Fruit fly (Drosophila melanogaster) whole organism, embryonic: ENCODE data around the gene CG13894.

Experiments used
- Bteb2 ChIP-seq: fragments of 200-800 bp; sonication (Bioruptor generic); optimal IDR thresholded peaks from 2 replicates; lab custom pipeline; 2016; ENCODE audit warnings: missing biosample characterization, missing genetic modification characterization
- CG1024 ChIP-seq: fragments of 200-800 bp; sonication (Bioruptor generic); IDR thresholded peaks from 2 replicates; pipeline ENCODE4 v1.3.6; 2022; ENCODE audit warnings: missing biosample characterization, missing genetic modification characterization
- CG11247 ChIP-seq: fragments of 200-800 bp; sonication (Bioruptor generic); IDR thresholded peaks from 2 replicates; pipeline ENCODE4 v1.3.6; 2022; ENCODE audit warnings: missing biosample characterization, missing genetic modification characterization
- CG13123 ChIP-seq: fragments of 200-800 bp; sonication (Bioruptor generic); optimal IDR thresholded peaks from 2 replicates; lab custom pipeline; 2016; ENCODE audit warnings: missing biosample characterization, missing genetic modification characterization
- CG14014 ChIP-seq: fragments of 200-800 bp; sonication (Bioruptor generic); IDR thresholded peaks from 2 replicates; pipeline ENCODE4 v1.3.6; 2022; ENCODE audit warnings: missing biosample characterization, missing genetic modification characterization
- CG15269 ChIP-seq: fragments of 200-800 bp; sonication (Bioruptor generic); optimal IDR thresholded peaks from 2 replicates; lab custom pipeline; 2018; ENCODE audit warnings: missing biosample characterization, mild to moderate bottlenecking, missing genetic modification characterization, moderate library complexity
- CG1603 ChIP-seq: fragments of 200-800 bp; sonication (Bioruptor generic); optimal IDR thresholded peaks from 2 replicates; lab custom pipeline; 2019; ENCODE audit warnings: missing biosample characterization, mild to moderate bottlenecking, missing genetic modification characterization, moderate library complexity
- CG16813 ChIP-seq: fragments of 200-800 bp; sonication (Bioruptor generic); IDR thresholded peaks from 3 replicates; pipeline ENCODE4 v1.3.6; 2022; ENCODE audit warnings: missing biosample characterization, missing genetic modification characterization; ENCODE audit not compliant: partially characterized antibody
- CG18476 ChIP-seq: fragments of 200-800 bp; sonication (Bioruptor generic); optimal IDR thresholded peaks from 2 replicates; lab custom pipeline; 2016; ENCODE audit warnings: missing biosample characterization, mild to moderate bottlenecking, missing genetic modification characterization
- CG2202 ChIP-seq: fragments of 200-800 bp; sonication (Bioruptor generic); optimal IDR thresholded peaks from 2 replicates; lab custom pipeline; 2018; ENCODE audit warnings: missing biosample characterization, mild to moderate bottlenecking, missing genetic modification characterization
- CG4360 ChIP-seq: fragments of 200-800 bp; sonication (Bioruptor generic); IDR thresholded peaks from 2 replicates; pipeline ENCODE4 v1.3.6; 2022; ENCODE audit warnings: missing biosample characterization, missing genetic modification characterization
- CG4730 ChIP-seq: fragments of 200-800 bp; sonication (Bioruptor generic); IDR thresholded peaks from 2 replicates; pipeline ENCODE4 v1.3.6; 2022; ENCODE audit warnings: missing biosample characterization, missing genetic modification characterization
- CG6683 ChIP-seq: fragments of 200-800 bp; sonication (Bioruptor generic); optimal IDR thresholded peaks from 2 replicates; lab custom pipeline; 2017; ENCODE audit warnings: missing biosample characterization, mild to moderate bottlenecking, missing genetic modification characterization, missing genetic modification reagents
- CG7271 ChIP-seq: fragments of 200-800 bp; sonication (Bioruptor generic); optimal IDR thresholded peaks from 2 replicates; lab custom pipeline; 2018; ENCODE audit warnings: missing biosample characterization, mild to moderate bottlenecking, missing genetic modification characterization, moderate library complexity
- Dad ChIP-seq: fragments of 200-800 bp; sonication (Bioruptor generic); optimal IDR thresholded peaks from 3 replicates; lab custom pipeline; 2016; ENCODE audit warnings: missing biosample characterization, missing genetic modification characterization
- Drgx ChIP-seq: fragments of 200-800 bp; sonication (Bioruptor generic); IDR thresholded peaks from 2 replicates; pipeline ENCODE4 v1.3.6; 2022; ENCODE audit warnings: missing biosample characterization, missing genetic modification characterization
- Ets97D ChIP-seq: fragments of 200-800 bp; sonication (Bioruptor generic); optimal IDR thresholded peaks from 3 replicates; lab custom pipeline; 2016; ENCODE audit warnings: missing biosample characterization, missing genetic modification characterization
- H2.0 ChIP-seq: fragments of 200-800 bp; sonication (Bioruptor generic); IDR thresholded peaks from 2 replicates; pipeline ENCODE4 v1.3.6; 2022; ENCODE audit warnings: missing biosample characterization, missing genetic modification characterization
- HmgD ChIP-seq: fragments of 200-800 bp; sonication (Bioruptor generic); optimal IDR thresholded peaks from 3 replicates; lab custom pipeline; 2016; ENCODE audit warnings: missing biosample characterization, missing genetic modification characterization
- Kr ChIP-seq: fragments of 200-800 bp; sonication (Bioruptor generic); optimal IDR thresholded peaks from 2 replicates; lab custom pipeline; 2017; ENCODE audit warnings: missing biosample characterization, mild to moderate bottlenecking, missing genetic modification characterization
- Med ChIP-seq: fragments of 200-800 bp; sonication (Bioruptor generic); peaks from one replicate; lab custom pipeline; 2016; ENCODE audit warnings: missing biosample characterization, missing genetic modification characterization, mild to moderate bottlenecking, inconsistent platforms, moderate library complexity
- Meics ChIP-seq: fragments of 200-800 bp; sonication (Bioruptor generic); optimal IDR thresholded peaks from 2 replicates; lab custom pipeline; 2017; ENCODE audit warnings: missing biosample characterization, mild to moderate bottlenecking, missing genetic modification characterization
- Mes4 ChIP-seq: fragments of 200-800 bp; sonication (Bioruptor generic); optimal IDR thresholded peaks from 2 replicates; lab custom pipeline; 2016; ENCODE audit warnings: missing biosample characterization, missing genetic modification characterization
- NFAT ChIP-seq: fragments of 200-800 bp; sonication (Bioruptor generic); IDR thresholded peaks from 2 replicates; pipeline ENCODE4 v1.3.6; 2022; ENCODE audit warnings: missing biosample characterization, missing genetic modification characterization
- Sry-β ChIP-seq: fragments of 200-800 bp; sonication (Bioruptor generic); optimal IDR thresholded peaks from 2 replicates; lab custom pipeline; 2018; ENCODE audit warnings: missing biosample characterization, mild to moderate bottlenecking, missing genetic modification characterization, moderate library complexity
- Xrp1 ChIP-seq: fragments of 200-800 bp; sonication (Bioruptor generic); IDR thresholded peaks from 2 replicates; pipeline ENCODE4 v1.3.6; 2022; ENCODE audit warnings: missing biosample characterization, missing genetic modification characterization
- ac ChIP-seq: fragments of 200-800 bp; sonication (Bioruptor generic); optimal IDR thresholded peaks from 3 replicates; lab custom pipeline; 2017; ENCODE audit warnings: missing biosample characterization, mild to moderate bottlenecking, missing genetic modification characterization
- bowl ChIP-seq: fragments of 200-800 bp; sonication (Bioruptor generic); IDR thresholded peaks from 2 replicates; pipeline ENCODE4 v1.3.6; 2022; ENCODE audit warnings: missing biosample characterization, missing genetic modification characterization
- bsh ChIP-seq, 2 experiments: fragments of 200-800 bp; sonication (Bioruptor generic); optimal IDR thresholded peaks; 2 replicates each; lab custom pipeline; 2017 to 2018; ENCODE audit warnings: mild to moderate bottlenecking in 2 of 2, missing biosample characterization in 2 of 2, missing genetic modification characterization in 2 of 2, moderate library complexity in 1 of 2
- chinmo ChIP-seq: fragments of 200-800 bp; sonication (Bioruptor generic); IDR thresholded peaks from 4 replicates; pipeline ENCODE4 v1.3.6; 2022; ENCODE audit warnings: missing biosample characterization, missing genetic modification characterization; ENCODE audit not compliant: partially characterized antibody
- corto ChIP-seq: fragments of 200-800 bp; sonication (Bioruptor generic); optimal IDR thresholded peaks from 2 replicates; lab custom pipeline; 2016; ENCODE audit warnings: missing biosample characterization, mild to moderate bottlenecking, missing genetic modification characterization, moderate library complexity
- crol ChIP-seq: fragments of 200-800 bp; sonication (Bioruptor generic); IDR thresholded peaks from 2 replicates; pipeline ENCODE4 v1.3.6; 2022; ENCODE audit warnings: missing biosample characterization, missing genetic modification characterization
- da ChIP-seq: fragments of 200-800 bp; sonication (Bioruptor generic); optimal IDR thresholded peaks from 2 replicates; lab custom pipeline; 2016; ENCODE audit warnings: missing biosample characterization, missing genetic modification characterization
- disco-r ChIP-seq: fragments of 200-800 bp; sonication (Bioruptor generic); optimal IDR thresholded peaks from 2 replicates; lab custom pipeline; 2016; ENCODE audit warnings: missing biosample characterization, missing genetic modification characterization
- en ChIP-seq: fragments of 200-800 bp; sonication (Bioruptor generic); optimal IDR thresholded peaks from 2 replicates; lab custom pipeline; 2016; ENCODE audit warnings: missing biosample characterization, missing genetic modification characterization
- grn ChIP-seq: fragments of 200-800 bp; sonication (Bioruptor generic); optimal IDR thresholded peaks from 3 replicates; lab custom pipeline; 2017; ENCODE audit warnings: missing biosample characterization, missing genetic modification characterization
- knrl ChIP-seq: fragments of 200-800 bp; sonication (Bioruptor generic); IDR thresholded peaks from 3 replicates; pipeline ENCODE4 v1.3.6; 2022; ENCODE audit warnings: missing biosample characterization, missing genetic modification characterization; ENCODE audit not compliant: partially characterized antibody
- lov ChIP-seq, 2 experiments: fragments of 200-800 bp in 1 of 2; fragments of >200 bp in 1 of 2; sonication (Bioruptor generic) in 1 of 2; IDR thresholded peaks in 1 of 2; optimal IDR thresholded peaks in 1 of 2; 2 replicates in 1 of 2; 3 replicates in 1 of 2; pipeline versions ENCODE4 v1.3.6 to Lab custom; 2017 to 2022; ENCODE audit warnings: missing biosample characterization in 1 of 2, missing genetic modification characterization in 1 of 2
- org-1 ChIP-seq: fragments of 200-800 bp; sonication (Bioruptor generic); optimal IDR thresholded peaks from 2 replicates; lab custom pipeline; 2017; ENCODE audit warnings: missing biosample characterization, missing genetic modification characterization
- pan ChIP-seq, 4 experiments: fragments of >200 bp in 3 of 4; fragments of 200-800 bp in 1 of 4; sonication (Bioruptor generic) in 1 of 4; optimal IDR thresholded peaks in 3 of 4; IDR thresholded peaks in 1 of 4; 2 replicates each; pipeline versions ENCODE4 v1.3.6 to Lab custom; 2017 to 2022; ENCODE audit warnings: missing biosample characterization in 2 of 4, missing genetic modification characterization in 2 of 4, mixed read lengths in 1 of 4
- sens-2 ChIP-seq: fragments of 200-800 bp; sonication (Bioruptor generic); IDR thresholded peaks from 2 replicates; pipeline ENCODE4 v1.3.6; 2022; ENCODE audit warnings: missing biosample characterization, missing genetic modification characterization
- twi ChIP-seq: fragments of 200-800 bp; optimal IDR thresholded peaks from 2 replicates; lab custom pipeline; 2019; ENCODE audit warnings: missing biosample characterization, mild to moderate bottlenecking, missing genetic modification characterization, moderate library complexity
- unc-4 ChIP-seq: fragments of 200-800 bp; sonication (Bioruptor generic); IDR thresholded peaks from 2 replicates; pipeline ENCODE4 v1.3.6; 2022; ENCODE audit warnings: missing biosample characterization, missing genetic modification characterization; ENCODE audit not compliant: partially characterized antibody
- unpg ChIP-seq: fragments of 200-800 bp; sonication (Bioruptor generic); optimal IDR thresholded peaks from 3 replicates; lab custom pipeline; 2018; ENCODE audit warnings: missing biosample characterization, mild to moderate bottlenecking, missing genetic modification characterization, moderate library complexity
- z ChIP-seq: fragments of 200-800 bp; sonication (Bioruptor generic); IDR thresholded peaks from 3 replicates; pipeline ENCODE4 v1.3.6; 2022; ENCODE audit warnings: missing biosample characterization, missing genetic modification characterization
- zf30C ChIP-seq: fragments of 200-800 bp; sonication (Bioruptor generic); optimal IDR thresholded peaks from 3 replicates; lab custom pipeline; 2018; ENCODE audit warnings: missing biosample characterization, mild to moderate bottlenecking, missing genetic modification characterization

Gene CG13894

DNA sequence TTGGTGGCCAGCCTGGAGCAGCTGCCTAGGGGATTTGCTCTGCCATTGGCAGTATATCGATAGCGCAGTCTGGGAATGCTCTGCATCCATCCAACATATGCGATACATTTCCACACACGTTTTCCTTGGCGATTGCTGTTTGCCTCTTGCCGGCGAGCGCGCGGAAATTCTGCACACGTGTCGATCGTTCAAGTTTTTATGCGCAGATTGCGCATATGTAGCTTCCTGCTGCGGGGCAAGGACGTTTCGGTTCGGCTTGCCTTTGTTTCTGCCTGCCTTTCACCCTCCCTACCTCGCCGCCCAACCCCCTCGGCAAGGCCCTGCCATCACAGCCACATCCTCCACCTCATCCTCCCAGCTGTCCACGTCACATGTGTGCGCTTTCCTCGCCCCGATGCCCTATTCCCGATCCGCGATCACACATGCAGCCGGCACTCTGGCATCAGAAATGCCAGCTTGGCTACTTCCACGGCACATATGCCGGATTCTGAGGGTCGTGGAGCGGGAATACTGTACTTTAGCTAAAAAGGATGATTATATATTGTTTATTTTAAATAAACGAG is 43.5 kb upstream of the CG13894 start:
- no peak for TF ChIP-seq unpg (GFP tag; lab: Kevin White, UChicago)
- TF ChIP-seq z (GFP tag; lab: Robert Waterston, UW): 0 out of 3 replicates have a peak, but pooled peaks have one; percentile 1
- TF ChIP-seq CG6683 (GFP tag; lab: Kevin White, UChicago): no peak
- no peak for TF ChIP-seq en (GFP tag; lab: Kevin White, UChicago)
- TF ChIP-seq ac (GFP tag; lab: Kevin White, UChicago): no peak
- peak; percentile 47 for TF ChIP-seq Sry-β
- peak; percentile 77 for TF ChIP-seq crol (GFP tag; lab: Robert Waterston, UW)
- no peak for TF ChIP-seq lov (optimal IDR thresholded peaks at IDR 0.05; lab: Kevin White, UChicago)
- 0 out of 3 replicates have a peak, but pooled peaks have one; percentile 11 for TF ChIP-seq lov (GFP tag; IDR thresholded peaks at IDR 0.05; lab: Robert Waterston, UW)
- TF ChIP-seq bsh (GFP tag; optimal IDR thresholded peaks at IDR 0.05; lab: Kevin White, UChicago): no peak
- TF ChIP-seq bowl: no peak
- no peak for TF ChIP-seq Bteb2 (GFP tag; lab: Kevin White, UChicago)
- no peak for TF ChIP-seq pan (optimal IDR thresholded peaks at IDR 0.05; lab: Kevin White, UChicago)
- no peak for TF ChIP-seq pan (GFP tag; optimal IDR thresholded peaks at IDR 0.05 in 1 of 2, IDR thresholded peaks at IDR 0.05 in 1 of 2)
- TF ChIP-seq CG15269 (tag; lab: Kevin White, UChicago): no peak
- TF ChIP-seq H2.0 (GFP tag; lab: Robert Waterston, UW): 0 out of 2 replicates have a peak, but pooled peaks have one; percentile 11
- no peak for TF ChIP-seq CG7271 (tag; lab: Kevin White, UChicago)
- TF ChIP-seq da (GFP tag; lab: Kevin White, UChicago): peak; percentile 9
- no peak for TF ChIP-seq CG16813 (GFP tag; lab: Robert Waterston, UW)
- peak; percentile 97 for TF ChIP-seq twi (tag; lab: Kevin White, UChicago)
- no peak for TF ChIP-seq CG13123 (GFP tag; lab: Kevin White, UChicago)
- TF ChIP-seq grn: no peak
- TF ChIP-seq CG4730: no peak

DNA sequence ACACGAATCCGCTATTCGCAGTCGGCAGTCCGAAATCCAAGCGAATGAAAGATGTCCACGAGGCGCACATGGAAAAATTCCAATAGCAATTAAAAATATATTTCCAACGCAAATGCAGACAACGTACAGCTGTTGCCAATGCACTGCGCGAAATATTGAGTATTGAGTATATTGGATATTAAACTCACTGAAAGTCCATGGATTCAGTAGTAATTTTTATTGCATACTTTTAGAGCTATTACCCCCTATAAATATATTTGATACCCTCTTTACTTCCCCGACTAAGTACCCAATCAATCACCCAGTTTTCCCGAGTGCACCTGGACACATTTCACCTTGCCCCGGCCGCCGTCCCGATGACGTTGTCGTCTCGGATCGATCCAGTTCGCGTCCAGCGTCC is 42.7 kb upstream of the CG13894 start:
- TF ChIP-seq CG1603 (tag; lab: Kevin White, UChicago) (peak; percentile 0), HmgD (no peak), unc-4 (GFP tag; lab: Robert Waterston, UW) (no peak), Ets97D (no peak), Med (GFP tag; lab: Kevin White, UChicago) (peak; percentile 52), Meics (GFP tag; lab: Kevin White, UChicago) (no peak), Xrp1 (GFP tag; lab: Robert Waterston, UW) (peak; percentile 7; the same call in 1 of the 2 replicates), knrl (no peak), NFAT (GFP tag; lab: Robert Waterston, UW) (no peak), corto (GFP tag; lab: Kevin White, UChicago) (no peak), bsh (GFP tag; optimal IDR thresholded peaks at IDR 0.05; lab: Kevin White, UChicago) (peak in 1 of 2 experiments; percentile 23), org-1 (no peak), Drgx (peak; percentile 77), zf30C (GFP tag; lab: Kevin White, UChicago) (peak; percentile 57)

DNA sequence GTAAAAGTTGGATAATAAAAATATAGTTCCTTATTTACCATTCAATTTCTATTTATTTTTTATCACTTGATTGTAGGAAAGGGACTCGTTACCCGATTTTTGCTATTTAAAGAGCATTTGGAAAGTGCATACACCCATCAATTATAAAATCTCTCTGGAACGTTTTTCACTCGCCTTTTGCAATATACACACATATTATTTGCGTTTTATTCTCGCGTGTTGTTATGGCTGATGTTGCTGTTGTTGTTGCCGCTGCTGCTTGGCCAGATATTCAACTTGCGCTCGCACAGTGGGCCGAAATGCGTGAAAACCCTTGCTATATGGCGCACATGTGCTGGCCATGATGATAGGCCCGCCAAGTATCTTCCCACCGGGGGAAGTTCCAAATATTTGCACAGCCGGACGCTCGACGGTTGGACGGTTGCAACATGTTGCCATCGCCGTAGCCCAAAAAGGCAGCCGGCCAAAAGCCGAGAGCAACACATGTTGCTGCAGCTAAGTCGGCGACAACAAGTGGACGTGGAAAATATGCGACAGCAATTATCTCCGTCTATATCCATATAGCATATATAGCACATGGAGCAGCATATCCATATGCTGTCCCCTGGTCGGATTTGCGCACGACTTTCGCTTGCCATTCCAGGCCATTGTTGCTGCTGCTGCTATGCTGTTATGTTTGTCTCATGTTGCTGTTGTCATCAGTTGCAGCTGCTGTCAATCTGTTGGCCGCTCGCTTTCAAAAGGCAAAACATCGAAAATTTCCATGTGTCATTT is 40.6 kb upstream of the CG13894 start:
- no peak for TF ChIP-seq Mes4
- TF ChIP-seq CG11247: no peak
- TF ChIP-seq CG4360: peak; percentile 55
- no peak for TF ChIP-seq CG14014
- no peak for TF ChIP-seq Dad
- TF ChIP-seq disco-r: no peak
- no peak for TF ChIP-seq CG18476 (GFP tag; lab: Kevin White, UChicago)
- no peak for TF ChIP-seq chinmo (GFP tag; lab: Robert Waterston, UW)
- no peak for TF ChIP-seq sens-2 (GFP tag; lab: Robert Waterston, UW)
- TF ChIP-seq CG1024 (GFP tag; lab: Robert Waterston, UW): 0 out of 2 replicates have a peak, but pooled peaks have one; percentile 11
- no peak for TF ChIP-seq CG2202 (tag; lab: Kevin White, UChicago)
- TF ChIP-seq Kr (GFP tag; lab: Kevin White, UChicago): no peak
